Worm (Caenorhabditis elegans) whole organism, early embryonic: Measurements from ENCODE around the gene sas-1.

Experiments used
- B0310.2 ChIP-seq: sonication (generic microtip); optimal IDR thresholded peaks from 2 replicates; lab custom pipeline; 2016; ENCODE audit warnings: mild to moderate bottlenecking, missing genetic modification characterization, missing compliant biosample characterization
- F13C5.2 ChIP-seq: sonication (generic microtip); optimal IDR thresholded peaks from 2 replicates; lab custom pipeline; 2017; ENCODE audit warnings: mild to moderate bottlenecking, missing genetic modification characterization, inconsistent platforms, missing compliant biosample characterization
- aly-1 ChIP-seq: sonication (generic microtip); optimal IDR thresholded peaks from 2 replicates; lab custom pipeline; 2016; ENCODE audit warnings: missing genetic modification characterization, missing compliant biosample characterization
- ama-1 ChIP-seq: fragments of 150-350 bp; optimal IDR thresholded peaks from 2 replicates; lab custom pipeline; 2014
- ceh-13 ChIP-seq: fragments of 200-800 bp; sonication (Bioruptor generic); optimal IDR thresholded peaks from 2 replicates; lab custom pipeline; 2018; ENCODE audit warnings: mild to moderate bottlenecking, missing genetic modification characterization, missing compliant biosample characterization
- ceh-36 ChIP-seq: sonication (generic microtip); optimal IDR thresholded peaks from 2 replicates; lab custom pipeline; 2016; ENCODE audit warnings: missing genetic modification characterization, inconsistent platforms, missing compliant biosample characterization
- ets-7 ChIP-seq: sonication (generic microtip); optimal IDR thresholded peaks from 2 replicates; lab custom pipeline; 2016; ENCODE audit warnings: missing genotype, missing genetic modification characterization, missing compliant biosample characterization
- flt-1 ChIP-seq: fragments of 200-800 bp; sonication (Bioruptor generic); IDR thresholded peaks from 2 replicates; pipeline ENCODE4 v1.3.6; 2022; ENCODE audit warnings: missing genetic modification characterization, missing compliant biosample characterization
- hmbx-1 ChIP-seq: sonication (generic microtip); optimal IDR thresholded peaks from 2 replicates; lab custom pipeline; 2016; ENCODE audit warnings: mild to moderate bottlenecking, missing genetic modification characterization, missing compliant biosample characterization
- hmg-4 ChIP-seq: fragments of 200-800 bp; sonication (Bioruptor generic); optimal IDR thresholded peaks from 2 replicates; lab custom pipeline; 2018; ENCODE audit warnings: mild to moderate bottlenecking, missing genetic modification characterization, missing compliant biosample characterization
- hnd-1 ChIP-seq: sonication (generic microtip); optimal IDR thresholded peaks from 2 replicates; lab custom pipeline; 2016; ENCODE audit warnings: missing genetic modification characterization, missing compliant biosample characterization
- pes-1 ChIP-seq: fragments of 200-800 bp; sonication (Bioruptor generic); IDR thresholded peaks from 2 replicates; pipeline ENCODE4 v1.3.6; 2022; ENCODE audit warnings: missing genetic modification reagents, missing genetic modification characterization, missing compliant biosample characterization
- scrt-1 ChIP-seq: fragments of 200-800 bp; sonication (Bioruptor generic); IDR thresholded peaks from 2 replicates; pipeline ENCODE4 v1.3.6; 2022; ENCODE audit warnings: missing genetic modification characterization, missing compliant biosample characterization
- sea-1 ChIP-seq: fragments of 200-800 bp; sonication (Bioruptor generic); conservative IDR thresholded peaks from 2 replicates; pipeline ENCODE4 v1.3.6; 2022; ENCODE audit warnings: missing genetic modification characterization, missing compliant biosample characterization
- tbx-11 ChIP-seq: fragments of 200-800 bp; sonication (Bioruptor generic); IDR thresholded peaks from 2 replicates; pipeline ENCODE4 v1.3.6; 2022; ENCODE audit warnings: missing genetic modification characterization, missing compliant biosample characterization
- tbx-37 ChIP-seq: fragments of 200-800 bp; sonication (Bioruptor generic); conservative IDR thresholded peaks from 2 replicates; pipeline ENCODE4 v1.3.6; 2022; ENCODE audit warnings: missing genetic modification reagents, missing genetic modification characterization, missing compliant biosample characterization
- tra-4 ChIP-seq: sonication (generic microtip); optimal IDR thresholded peaks from 2 replicates; lab custom pipeline; 2017; ENCODE audit warnings: missing genetic modification characterization, missing compliant biosample characterization

The sas-1 gene

DNA sequence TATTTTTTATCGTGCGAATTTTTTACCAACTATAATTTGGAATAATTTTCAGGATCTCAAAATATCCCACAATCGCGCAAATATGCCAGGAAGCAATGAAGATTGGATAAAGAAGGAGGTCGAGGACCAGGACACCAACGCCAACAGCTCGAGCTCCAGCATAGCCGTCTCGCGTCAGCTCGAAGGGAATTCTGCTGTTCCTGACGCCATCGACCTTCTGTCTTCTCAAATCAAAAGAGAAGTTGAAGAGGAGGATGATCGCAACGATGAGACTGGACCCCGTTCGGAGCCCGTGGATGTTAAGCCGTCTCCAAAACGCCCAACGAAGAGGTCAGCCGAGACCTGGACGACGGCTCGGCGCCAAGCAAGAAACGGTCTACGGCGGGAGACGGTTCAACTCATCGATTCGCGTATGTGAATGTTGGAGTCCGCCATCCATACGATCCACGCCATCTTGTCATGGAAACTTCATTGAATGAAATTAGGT, 47.1 kb downstream of the sas-1 start, which contains the start of gene Y111B2A.21:
TSS of gene Y111B2A.21 (plus strand) at position 51 of the 487 bp plus-strand sequence.
- TF ChIP-seq tra-4: no peak

DNA sequence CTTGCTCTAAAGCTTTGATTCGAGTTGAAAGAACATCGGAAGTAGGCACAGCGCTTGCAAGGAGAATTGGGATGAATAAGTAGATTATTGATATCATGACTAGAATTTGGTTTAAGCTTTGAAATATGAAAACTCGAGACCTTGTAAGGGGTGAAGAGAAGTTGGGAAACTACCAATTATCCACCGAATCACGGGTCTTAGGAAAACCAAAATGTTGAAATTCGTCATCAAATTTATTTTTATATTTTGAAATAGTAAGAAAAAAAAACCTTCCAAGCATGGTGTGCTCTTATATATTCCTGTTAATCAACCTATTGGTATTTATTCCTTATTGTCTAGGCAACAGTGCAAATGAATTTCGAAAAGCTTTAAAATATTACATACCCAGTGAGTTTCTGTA, 51.5 kb downstream of the sas-1 start, which contains the start of the genes irld-60 and irld-20:
TSS of gene irld-60 (minus strand) at position 101 of the 400 bp plus-strand sequence.
TSS of gene irld-20 (plus strand) at position 279 of the 400 bp plus-strand sequence.
- TF ChIP-seq sea-1 (GFP tag; lab: Robert Waterston, UW) (no peak), tra-4 (no peak), tbx-37 (GFP tag; lab: Robert Waterston, UW) (no peak), hmg-4 (GFP tag; lab: Kevin White, UChicago) (no peak), ceh-36 (tag; lab: Kevin White, UChicago) (no peak), hmbx-1 (tag; lab: Kevin White, UChicago) (no peak)

DNA sequence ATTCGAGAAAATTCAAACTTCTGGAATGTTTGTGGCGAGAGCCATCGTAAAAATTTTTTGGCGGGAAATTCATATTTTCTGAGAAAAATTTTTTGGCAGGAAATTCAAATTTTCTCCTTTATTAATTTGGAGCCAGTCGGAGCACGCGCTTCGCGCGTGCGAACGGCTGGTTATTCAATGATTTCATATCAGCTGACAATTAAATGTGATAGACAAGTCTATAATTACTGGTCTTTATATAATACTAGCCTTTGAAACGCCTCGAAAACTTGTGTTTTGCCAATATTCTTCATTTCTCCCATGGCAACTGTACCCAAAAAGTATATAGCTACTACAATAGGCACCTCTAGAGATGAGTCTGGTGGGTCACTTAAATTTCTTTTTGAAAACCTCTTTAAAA, 55.8 kb downstream of the sas-1 start, which contains the start of gene srw-10:
TSS of gene srw-10 (plus strand) at position 301 of the 400 bp plus-strand sequence.
- TF ChIP-seq sea-1 (GFP tag; lab: Robert Waterston, UW): no peak
- TF ChIP-seq pes-1: no peak
- TF ChIP-seq scrt-1 (GFP tag; lab: Robert Waterston, UW): no peak
- TF ChIP-seq ama-1 (lab: Kevin White, UChicago): no peak
- no peak for TF ChIP-seq hmg-4 (GFP tag; lab: Kevin White, UChicago)
- TF ChIP-seq hnd-1 (tag; lab: Kevin White, UChicago): no peak
- no peak for TF ChIP-seq tbx-11
- no peak for TF ChIP-seq flt-1 (GFP tag; lab: Robert Waterston, UW)
- TF ChIP-seq B0310.2: no peak
- TF ChIP-seq tbx-37 (GFP tag; lab: Robert Waterston, UW): no peak
- TF ChIP-seq ceh-36 (tag; lab: Kevin White, UChicago): no peak
- no peak for TF ChIP-seq tra-4
- TF ChIP-seq aly-1 (tag; lab: Kevin White, UChicago): no peak

DNA sequence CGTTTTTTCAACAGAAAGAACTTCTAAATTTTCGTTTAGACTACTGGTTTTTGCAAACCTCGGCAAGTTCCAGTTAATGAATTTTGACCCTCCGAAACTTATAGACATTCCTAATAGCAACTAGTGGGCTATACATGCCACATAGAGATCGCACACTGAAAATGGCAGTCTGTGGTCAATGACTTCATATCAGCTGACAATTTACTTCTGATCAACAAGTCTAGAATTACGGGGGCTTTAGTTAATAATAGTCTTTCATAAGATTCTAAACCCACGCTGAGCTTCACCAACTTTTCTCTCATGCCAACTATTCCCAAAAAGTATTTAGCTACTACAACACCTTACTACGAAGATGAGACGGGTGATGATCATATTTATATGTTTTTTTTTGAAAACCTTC, 58.1 kb downstream of the sas-1 start, which contains the start of gene srw-9:
TSS of gene srw-9 (plus strand) at position 301 of the 400 bp plus-strand sequence.
- TF ChIP-seq F13C5.2 (tag; lab: Kevin White, UChicago) (no peak), hnd-1 (tag; lab: Kevin White, UChicago) (no peak), hmbx-1 (tag; lab: Kevin White, UChicago) (no peak), sea-1 (GFP tag; lab: Robert Waterston, UW) (no peak), ets-7 (tag; lab: Kevin White, UChicago) (no peak), ama-1 (lab: Kevin White, UChicago) (no peak), ceh-13 (GFP tag; lab: Kevin White, UChicago) (no peak), tbx-11 (no peak), tbx-37 (GFP tag; lab: Robert Waterston, UW) (no peak), aly-1 (tag; lab: Kevin White, UChicago) (no peak)
